Fruit fly (Drosophila melanogaster): ENCODE measurements around the gene Edem1.

The Edem1 gene

dm6 chrX:1951391-1952066 is 42.9 kb upstream of the Edem1 start (continued):
- TF ChIP-seq CG3407 (GFP tag; optimal IDR thresholded peaks at IDR 0.05) (peak; percentile 90), CG9215 (GFP tag; IDR thresholded peaks at IDR 0.05) (peak; percentile 83), CG6813 (GFP tag; optimal IDR thresholded peaks at IDR 0.05) (peak; percentile 97), CG7357 (GFP tag; IDR thresholded peaks at IDR 0.05) (peak; percentile 78; the same call in 2 of the 3 replicates), Med (GFP tag) (peak; percentile 99), CG15514 (GFP tag; optimal IDR thresholded peaks at IDR 0.05) (peak; percentile 90), fd3F (GFP tag; optimal IDR thresholded peaks at IDR 0.05) (peak; percentile 82), eve (GFP tag; optimal IDR thresholded peaks at IDR 0.05) (no peak), CG10431 (GFP tag; optimal IDR thresholded peaks at IDR 0.05) (peak; percentile 88), bcd (GFP tag; optimal IDR thresholded peaks at IDR 0.05) (peak; percentile 95), CG10654 (GFP tag; optimal IDR thresholded peaks at IDR 0.05) (peak; percentile 96), E2f1 (GFP tag; IDR thresholded peaks at IDR 0.05) (peak; percentile 95), Sry-δ (GFP tag; optimal IDR thresholded peaks at IDR 0.05) (peak; percentile 63), CG6254 (GFP tag; optimal IDR thresholded peaks at IDR 0.05) (peak; percentile 95), Asciz (GFP tag; optimal IDR thresholded peaks at IDR 0.05) (peak; percentile 95), dan (GFP tag; IDR thresholded peaks at IDR 0.05) (peak; percentile 72), NK7.1 (GFP tag; optimal IDR thresholded peaks at IDR 0.05) (peak; percentile 94), tap (tag; optimal IDR thresholded peaks at IDR 0.05) (peak; percentile 96), eyg (GFP tag; optimal IDR thresholded peaks at IDR 0.05) (peak; percentile 92), ci (GFP tag; IDR thresholded peaks at IDR 0.05) (peak; percentile 98), CG17385 (GFP tag; optimal IDR thresholded peaks at IDR 0.05) (peak; percentile 90), schlank (tag; optimal IDR thresholded peaks at IDR 0.05) (peak; percentile 90), org-1 (GFP tag; optimal IDR thresholded peaks at IDR 0.05) (peak; percentile 96), CG8089 (GFP tag; optimal IDR thresholded peaks at IDR 0.05) (peak; percentile 96), CoRest (tag; optimal IDR thresholded peaks at IDR 0.05) (peak; percentile 91), cg (GFP tag; optimal IDR thresholded peaks at IDR 0.05) (peak; percentile 72), sc (optimal IDR thresholded peaks at IDR 0.05) (no peak), sc (GFP tag; optimal IDR thresholded peaks at IDR 0.05) (peak; percentile 95), disco-r (GFP tag; optimal IDR thresholded peaks at IDR 0.05) (peak; percentile 92), CG11398 (GFP tag; optimal IDR thresholded peaks at IDR 0.05) (peak; percentile 92), CG15601 (tag; optimal IDR thresholded peaks at IDR 0.05) (peak; percentile 94), CG30403 (GFP tag; optimal IDR thresholded peaks at IDR 0.05) (peak; percentile 95), Taf1 (GFP tag; IDR thresholded peaks at IDR 0.05) (peak; percentile 76), Blimp-1 (GFP tag; optimal IDR thresholded peaks at IDR 0.05) (peak; percentile 97), CG18476 (GFP tag; optimal IDR thresholded peaks at IDR 0.05) (peak; percentile 89), CG13894 (tag; optimal IDR thresholded peaks at IDR 0.05) (peak; percentile 91), Hand (GFP tag; optimal IDR thresholded peaks at IDR 0.05) (peak; percentile 93), CG15269 (tag; optimal IDR thresholded peaks at IDR 0.05) (peak; percentile 93), stwl (tag; optimal IDR thresholded peaks at IDR 0.05) (peak; percentile 42), Dll (GFP tag; IDR thresholded peaks at IDR 0.05; ENCODE audit: partially characterized antibody) (no peak), HLH4C (GFP tag; IDR thresholded peaks at IDR 0.05; ENCODE audit: partially characterized antibody) (no peak), CG10959 (GFP tag; IDR thresholded peaks at IDR 0.05) (peak; percentile 85), tio (GFP tag; optimal IDR thresholded peaks at IDR 0.05) (peak; percentile 89), p53 (GFP tag; optimal IDR thresholded peaks at IDR 0.05) (peak; percentile 92), CG4404 (GFP tag; IDR thresholded peaks at IDR 0.05) (peak; percentile 81), B-H2 (GFP tag; optimal IDR thresholded peaks at IDR 0.05) (peak; percentile 88), amos (GFP tag; IDR thresholded peaks at IDR 0.05; ENCODE audit: partially characterized antibody) (no peak), CG31388 (GFP tag; optimal IDR thresholded peaks at IDR 0.05) (peak; percentile 74), grau (tag; optimal IDR thresholded peaks at IDR 0.05) (peak; percentile 93)
